Worm (Caenorhabditis elegans): ENCODE results near the gene C44C11.6.

DNA sequence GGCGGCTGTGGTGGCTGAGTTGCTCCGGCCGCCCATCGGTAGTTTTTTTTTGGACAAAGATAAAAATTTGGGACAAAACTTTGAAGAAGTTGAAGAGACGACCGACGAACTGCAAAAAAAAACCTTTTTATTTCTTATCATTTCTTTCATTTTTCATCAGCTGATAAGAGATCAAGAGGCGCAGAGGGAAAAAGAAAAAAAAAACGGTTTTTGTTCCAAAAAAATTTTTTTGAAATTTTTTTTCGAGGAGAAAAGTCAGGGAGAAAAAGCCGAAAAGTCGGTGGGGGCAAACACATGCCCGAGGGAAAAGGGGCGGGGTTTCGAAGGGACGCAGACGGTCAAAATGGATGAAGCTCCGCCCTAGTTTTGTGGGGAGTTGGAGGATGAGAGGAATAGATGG, 7.5 kb downstream of the C44C11.6 start, which contains the start of gene ras-1:
- TF ChIP-seq unc-62 (GFP tag; optimal IDR thresholded peaks at IDR 0.05) (no peak), skn-1 (tag; optimal IDR thresholded peaks at IDR 0.05) (no peak), mdl-1 (tag; optimal IDR thresholded peaks at IDR 0.05) (no peak), elt-3 (tag; optimal IDR thresholded peaks at IDR 0.05) (no peak), lsy-2 (tag; optimal IDR thresholded peaks at IDR 0.05) (no peak), unc-55 (GFP tag; optimal IDR thresholded peaks at IDR 0.05) (no peak), nhr-6 (tag; optimal IDR thresholded peaks at IDR 0.05) (no peak), dmd-4 (tag; optimal IDR thresholded peaks at IDR 0.05) (no peak), mab-5 (tag; optimal IDR thresholded peaks at IDR 0.05) (no peak)
